Worm (Caenorhabditis elegans) whole organism, L1 larva: ENCODE results near the gene F23A7.3.

Experiments used
- C16A3.4 ChIP-seq: fragments of 150-350 bp; optimal IDR thresholded peaks from 2 replicates; lab custom pipeline; 2014; ENCODE audit warnings: missing biosample characterization, missing genetic modification characterization
- Y116A8C.19 ChIP-seq: sonication (generic microtip); optimal IDR thresholded peaks from 2 replicates; lab custom pipeline; 2016; ENCODE audit warnings: missing compliant biosample characterization, missing genetic modification characterization, borderline replicate concordance
- alr-1 ChIP-seq: fragments of 200-800 bp; sonication (Bioruptor generic); optimal IDR thresholded peaks from 2 replicates; lab custom pipeline; 2018; ENCODE audit warnings: borderline replicate concordance, mild to moderate bottlenecking, missing genetic modification characterization, missing compliant biosample characterization
- aly-2 ChIP-seq: fragments of 150-350 bp; optimal IDR thresholded peaks from 2 replicates; lab custom pipeline; 2014; ENCODE audit warnings: missing biosample characterization, missing genetic modification characterization
- blmp-1 ChIP-seq: fragments of 150-350 bp; optimal IDR thresholded peaks from 2 replicates; lab custom pipeline; 2014; ENCODE audit warnings: missing biosample characterization, missing genetic modification characterization
- ceh-63 ChIP-seq: fragments of 200-800 bp; sonication (Bioruptor generic); optimal IDR thresholded peaks from 2 replicates; lab custom pipeline; 2018; ENCODE audit warnings: mild to moderate bottlenecking, missing genetic modification characterization, missing compliant biosample characterization
- ceh-8 ChIP-seq: fragments of 200-800 bp; sonication (Bioruptor generic); optimal IDR thresholded peaks from 2 replicates; lab custom pipeline; 2018; ENCODE audit warnings: mild to moderate bottlenecking, missing genetic modification characterization, moderate library complexity, missing compliant biosample characterization
- ceh-88 ChIP-seq: fragments of 200-800 bp; sonication (Bioruptor generic); IDR thresholded peaks from 2 replicates; pipeline ENCODE4 v1.3.6; 2022; ENCODE audit warnings: missing genetic modification characterization, missing compliant biosample characterization
- ces-1 ChIP-seq: fragments of 150-350 bp; optimal IDR thresholded peaks from 2 replicates; lab custom pipeline; 2014; ENCODE audit warnings: missing biosample characterization, missing genetic modification reagents, missing genetic modification characterization
- dpl-1 ChIP-seq, 3 experiments: fragments of 150-350 bp in 2 of 3; sonication (generic microtip) in 1 of 3; optimal IDR thresholded peaks; 2 replicates each; lab custom pipeline; 2014 to 2017; ENCODE audit warnings: missing biosample characterization in 3 of 3, missing genetic modification characterization in 3 of 3, missing genetic modification reagents in 3 of 3
- dsc-1 ChIP-seq: sonication (generic microtip); optimal IDR thresholded peaks from 2 replicates; lab custom pipeline; 2016; ENCODE audit warnings: mild to moderate bottlenecking, missing genetic modification characterization, missing compliant biosample characterization
- efl-1 ChIP-seq, 4 experiments: fragments of 150-350 bp; optimal IDR thresholded peaks in 3 of 4; peaks in 1 of 4; 1 replicate in 1 of 4; 2 replicates in 3 of 4; lab custom pipeline; 2014; ENCODE audit warnings: missing biosample characterization in 2 of 4, missing genetic modification characterization in 2 of 4, missing genetic modification reagents in 2 of 4
- efl-3 ChIP-seq: fragments of 200-800 bp; sonication (Bioruptor generic); optimal IDR thresholded peaks from 2 replicates; lab custom pipeline; 2018; ENCODE audit warnings: mild to moderate bottlenecking, missing genetic modification characterization, missing compliant biosample characterization
- egl-13 ChIP-seq: sonication (generic microtip); optimal IDR thresholded peaks from 2 replicates; lab custom pipeline; 2016; ENCODE audit warnings: missing genotype, missing genetic modification reagents, missing genetic modification characterization, missing compliant biosample characterization
- elt-3 ChIP-seq, 6 experiments: fragments of 150-350 bp in 1 of 6; sonication (generic microtip); optimal IDR thresholded peaks; 2 replicates each; lab custom pipeline; 2017 to 2018; ENCODE audit warnings: missing biosample characterization in 6 of 6, missing genetic modification characterization in 6 of 6, inconsistent platforms in 1 of 6
- fkh-10 ChIP-seq: sonication (generic microtip); optimal IDR thresholded peaks from 2 replicates; lab custom pipeline; 2017; ENCODE audit warnings: missing biosample characterization, missing genetic modification reagents, missing genetic modification characterization
- fkh-4 ChIP-seq: sonication (generic microtip); optimal IDR thresholded peaks from 2 replicates; lab custom pipeline; 2016; ENCODE audit warnings: missing compliant biosample characterization, missing genetic modification characterization, borderline replicate concordance
- grh-1 ChIP-seq: fragments of 200-800 bp; sonication (Bioruptor generic); IDR thresholded peaks from 2 replicates; pipeline ENCODE4 v1.3.6; 2022; ENCODE audit warnings: missing genetic modification reagents, missing genetic modification characterization, missing compliant biosample characterization
- jun-1 ChIP-seq: fragments of 150-350 bp; optimal IDR thresholded peaks from 2 replicates; lab custom pipeline; 2014; ENCODE audit warnings: missing biosample characterization, missing genetic modification reagents, missing genetic modification characterization
- lin-14 ChIP-seq: fragments of 200-800 bp; sonication (Bioruptor generic); optimal IDR thresholded peaks from 2 replicates; lab custom pipeline; 2018; ENCODE audit warnings: mild to moderate bottlenecking, missing genetic modification characterization, moderate library complexity, missing compliant biosample characterization
- lin-35 ChIP-seq, 2 experiments: fragments of 150-350 bp; optimal IDR thresholded peaks; 2 replicates each; lab custom pipeline; 2014; ENCODE audit warnings: missing biosample characterization in 2 of 2, missing genetic modification characterization in 2 of 2, missing genetic modification reagents in 2 of 2
- lin-39 ChIP-seq: fragments of 150-350 bp; optimal IDR thresholded peaks from 2 replicates; lab custom pipeline; 2014; ENCODE audit warnings: missing biosample characterization, missing genetic modification reagents, missing genetic modification characterization
- lsy-2 ChIP-seq, 2 experiments: fragments of 150-350 bp; optimal IDR thresholded peaks; 2 replicates each; lab custom pipeline; 2014; ENCODE audit warnings: missing biosample characterization in 2 of 2, missing genetic modification characterization in 2 of 2
- mab-9 ChIP-seq: fragments of 200-800 bp; sonication (Bioruptor generic); IDR thresholded peaks from 2 replicates; pipeline ENCODE4 v1.3.6; 2022; ENCODE audit warnings: missing genetic modification reagents, missing genetic modification characterization, missing compliant biosample characterization
- mep-1 ChIP-seq: fragments of 150-350 bp; optimal IDR thresholded peaks from 2 replicates; lab custom pipeline; 2014; ENCODE audit warnings: missing biosample characterization, missing genetic modification characterization
- nhr-20 ChIP-seq: sonication (generic microtip); optimal IDR thresholded peaks from 2 replicates; lab custom pipeline; 2016; ENCODE audit warnings: mild to moderate bottlenecking, missing genetic modification characterization, missing compliant biosample characterization
- nhr-237 ChIP-seq: fragments of 150-350 bp; optimal IDR thresholded peaks from 2 replicates; lab custom pipeline; 2014; ENCODE audit warnings: missing biosample characterization, missing genetic modification characterization
- nhr-47 ChIP-seq: sonication (generic microtip); optimal IDR thresholded peaks from 2 replicates; lab custom pipeline; 2016; ENCODE audit warnings: mild to moderate bottlenecking, missing genetic modification characterization, moderate library complexity, missing compliant biosample characterization
- nhr-71 ChIP-seq: sonication (generic microtip); optimal IDR thresholded peaks from 2 replicates; lab custom pipeline; 2016; ENCODE audit warnings: mild to moderate bottlenecking, missing genetic modification characterization, moderate library complexity, missing compliant biosample characterization
- nhr-84 ChIP-seq: sonication (generic microtip); optimal IDR thresholded peaks from 2 replicates; lab custom pipeline; 2017; ENCODE audit warnings: missing biosample characterization, missing genetic modification characterization
- nhr-85 ChIP-seq: sonication (generic microtip); peaks from one replicate; lab custom pipeline; 2016; ENCODE audit warnings: missing genetic modification characterization, inconsistent platforms, missing compliant biosample characterization
- nhr-90 ChIP-seq: sonication (generic microtip); optimal IDR thresholded peaks from 2 replicates; lab custom pipeline; 2016; ENCODE audit warnings: mild to moderate bottlenecking, missing genetic modification characterization, missing compliant biosample characterization; ENCODE audit not compliant: poor library complexity
- skn-1 ChIP-seq: fragments of 150-350 bp; optimal IDR thresholded peaks from 2 replicates; lab custom pipeline; 2014; ENCODE audit warnings: missing biosample characterization, missing genetic modification characterization
- snu-23 ChIP-seq: sonication (generic microtip); optimal IDR thresholded peaks from 2 replicates; lab custom pipeline; 2016; ENCODE audit warnings: missing genetic modification characterization, missing compliant biosample characterization
- sup-37 ChIP-seq: fragments of 200-800 bp; sonication (Bioruptor generic); optimal IDR thresholded peaks from 2 replicates; lab custom pipeline; 2018; ENCODE audit warnings: mild to moderate bottlenecking, missing genetic modification characterization, missing compliant biosample characterization
- swsn-7 ChIP-seq: sonication (generic microtip); optimal IDR thresholded peaks from 2 replicates; lab custom pipeline; 2016; ENCODE audit warnings: missing genetic modification characterization, missing compliant biosample characterization
- tbx-2 ChIP-seq: sonication (generic microtip); optimal IDR thresholded peaks from 2 replicates; lab custom pipeline; 2016; ENCODE audit warnings: missing genetic modification characterization, missing compliant biosample characterization
- tlp-1 ChIP-seq: fragments of 150-350 bp; optimal IDR thresholded peaks from 2 replicates; lab custom pipeline; 2014; ENCODE audit warnings: missing biosample characterization, missing genetic modification characterization
- unc-130 ChIP-seq: fragments of 150-350 bp; optimal IDR thresholded peaks from 2 replicates; lab custom pipeline; 2017; ENCODE audit warnings: missing biosample characterization, missing genetic modification characterization, inconsistent platforms
- unc-86 ChIP-seq: sonication (generic microtip); optimal IDR thresholded peaks from 2 replicates; lab custom pipeline; 2016; ENCODE audit warnings: missing genetic modification characterization, missing compliant biosample characterization
- unc-98 ChIP-seq: fragments of 200-800 bp; sonication (Bioruptor generic); IDR thresholded peaks from 2 replicates; pipeline ENCODE4 v1.3.6; 2022; ENCODE audit warnings: missing genetic modification characterization, missing compliant biosample characterization
- xbp-1 ChIP-seq: sonication (generic microtip); optimal IDR thresholded peaks from 2 replicates; lab custom pipeline; 2016; ENCODE audit warnings: missing genetic modification characterization, missing compliant biosample characterization
- zag-1 ChIP-seq: fragments of 150-350 bp; optimal IDR thresholded peaks from 2 replicates; lab custom pipeline; 2014; ENCODE audit warnings: missing biosample characterization, missing genetic modification characterization
- ztf-4 ChIP-seq: fragments of 150-350 bp; optimal IDR thresholded peaks from 2 replicates; lab custom pipeline; 2014; ENCODE audit warnings: missing biosample characterization, missing genetic modification characterization

F23A7.3 gene

ce11 chrX:16263287-16263686, 43.5 kb downstream of the F23A7.3 start (continued):
- TF ChIP-seq nhr-237: no peak
- TF ChIP-seq xbp-1 (tag; lab: Kevin White, UChicago): no peak
- TF ChIP-seq zag-1: no peak
- TF ChIP-seq tlp-1 (tag; lab: Kevin White, UChicago): no peak
- TF ChIP-seq jun-1: no peak
- no peak for TF ChIP-seq C16A3.4 (tag; lab: Kevin White, UChicago)
- no peak for TF ChIP-seq ceh-8 (GFP tag; lab: Kevin White, UChicago)
- no peak for TF ChIP-seq aly-2 (tag; lab: Kevin White, UChicago)
- no peak for TF ChIP-seq nhr-47 (tag; lab: Kevin White, UChicago)
- no peak for TF ChIP-seq nhr-84 (tag; lab: Kevin White, UChicago)

- no peak for TF ChIP-seq Y116A8C.19 (tag; lab: Kevin White, UChicago)
- TF ChIP-seq lin-14 (GFP tag; lab: Kevin White, UChicago): peak; percentile 68
- TF ChIP-seq nhr-90: peak; percentile 18
- peak; percentile 66 for TF ChIP-seq blmp-1 (tag; lab: Kevin White, UChicago)
- no peak for TF ChIP-seq efl-1 (optimal IDR thresholded peaks at IDR 0.05; lab: Kevin White, UChicago)
- TF ChIP-seq efl-1 (GFP tag; optimal IDR thresholded peaks at IDR 0.05 in 1 of 2; lab: Kevin White, UChicago): no peak
- TF ChIP-seq snu-23 (GFP tag; lab: Kevin White, UChicago): peak; percentile 40
- no peak for TF ChIP-seq aly-2 (tag; lab: Kevin White, UChicago)
- no peak for TF ChIP-seq ceh-88 (GFP tag; lab: Robert Waterston, UW)
- no peak for TF ChIP-seq mab-9 (GFP tag; lab: Robert Waterston, UW)
- TF ChIP-seq fkh-10 (GFP tag; lab: Kevin White, UChicago): no peak
- no peak for TF ChIP-seq unc-130 (tag; lab: Kevin White, UChicago)
- no peak for TF ChIP-seq dpl-1 (GFP tag; optimal IDR thresholded peaks at IDR 0.05; lab: Kevin White, UChicago)
- no peak for TF ChIP-seq dsc-1 (tag; lab: Kevin White, UChicago)
- TF ChIP-seq lin-35 (GFP tag; optimal IDR thresholded peaks at IDR 0.05; lab: Kevin White, UChicago): no peak
- TF ChIP-seq elt-3 (tag; optimal IDR thresholded peaks at IDR 0.05; lab: Kevin White, UChicago): peak in 2 of 6 experiments; percentile 14 to 51
- TF ChIP-seq ztf-4: no peak
- TF ChIP-seq grh-1 (GFP tag; lab: Robert Waterston, UW): 0 out of 2 replicates have a peak, but pooled peaks have one; percentile 22
- TF ChIP-seq nhr-85: peak; percentile 94
- no peak for TF ChIP-seq nhr-20
- TF ChIP-seq nhr-84 (tag; lab: Kevin White, UChicago): no peak
- TF ChIP-seq nhr-71 (tag; lab: Kevin White, UChicago): peak; percentile 18
- peak; percentile 12 for TF ChIP-seq lin-39
- peak; percentile 48 for TF ChIP-seq efl-3 (GFP tag; lab: Kevin White, UChicago)
- no peak for TF ChIP-seq unc-98 (GFP tag; lab: Robert Waterston, UW)
- TF ChIP-seq, all 84 proteins: peak for 10
Observed at ce11 chrX:16265636-16266384, 46.0 kb downstream of the F23A7.3 start, which contains the start of gene mua-6. Gene mua-6 (minus strand): TSS chrX:16265686.

DNA sequence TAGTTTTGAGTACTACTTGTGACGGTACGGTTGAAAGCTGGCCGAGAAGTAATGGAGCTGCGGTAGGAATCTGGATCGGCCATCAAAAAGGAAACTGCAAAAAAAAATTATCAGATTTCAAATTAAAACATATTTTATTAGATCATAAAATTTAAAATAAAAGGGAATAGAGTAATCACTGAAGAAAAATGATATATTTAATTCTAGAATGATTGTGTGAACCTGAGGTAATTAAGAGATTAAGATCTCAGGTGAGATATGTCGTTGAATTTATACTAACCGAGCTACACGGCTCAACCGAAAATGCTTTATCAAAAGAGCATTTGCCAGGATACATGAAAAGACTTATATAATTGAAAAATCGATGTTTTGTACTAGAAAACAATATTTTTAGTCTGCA, 50.2 kb downstream of the F23A7.3 start, which contains the start of gene ifa-3:
Gene ifa-3 (minus strand): TSS at position 101 of the 400 bp plus-strand sequence.
- TF ChIP-seq nhr-85: no peak
- no peak for TF ChIP-seq egl-13
- no peak for TF ChIP-seq sup-37 (GFP tag; lab: Kevin White, UChicago)
- TF ChIP-seq nhr-90: no peak
- TF ChIP-seq nhr-20: no peak

- TF ChIP-seq tbx-2 (tag; lab: Kevin White, UChicago) (peak; percentile 12), skn-1 (tag; lab: Kevin White, UChicago) (peak; percentile 23), snu-23 (GFP tag; lab: Kevin White, UChicago) (peak; percentile 65), nhr-20 (peak; percentile 53), lsy-2 (tag; optimal IDR thresholded peaks at IDR 0.05; lab: Kevin White, UChicago) (peak; percentile 7 to 18), Y116A8C.19 (tag; lab: Kevin White, UChicago) (no peak), fkh-4 (no peak), unc-130 (tag; lab: Kevin White, UChicago) (no peak), ces-1 (no peak), ceh-63 (GFP tag; lab: Kevin White, UChicago) (no peak), alr-1 (tag; lab: Kevin White, UChicago) (no peak), unc-98 (GFP tag; lab: Robert Waterston, UW) (no peak), sup-37 (GFP tag; lab: Kevin White, UChicago) (no peak), swsn-7 (tag; lab: Kevin White, UChicago) (peak; percentile 25), ztf-4 (no peak), nhr-90 (peak; percentile 50), lin-14 (GFP tag; lab: Kevin White, UChicago) (peak; percentile 48), mep-1 (tag; lab: Kevin White, UChicago) (peak; percentile 22), unc-86 (tag; lab: Kevin White, UChicago) (no peak)
Observed at ce11 chrX:16271147-16271546, 51.3 kb downstream of the F23A7.3 start.
